Worm (Caenorhabditis elegans): ENCODE data around the gene ZK688.1.
A peak's percentile ranks its signal among the peaks of the same experiment; 100 is the strongest.

- TF ChIP-seq unc-62 (GFP tag; optimal IDR thresholded peaks at IDR 0.05) (no peak), zag-1 (tag; optimal IDR thresholded peaks at IDR 0.05) (no peak), Y55F3AM.14 (GFP tag; optimal IDR thresholded peaks at IDR 0.05) (no peak), nhr-12 (tag; optimal IDR thresholded peaks at IDR 0.05) (no peak), sma-9 (GFP tag; optimal IDR thresholded peaks at IDR 0.05) (peak; percentile 58), sma-9 (tag; optimal IDR thresholded peaks at IDR 0.05) (no peak), egl-27 (tag; optimal IDR thresholded peaks at IDR 0.05) (no peak)
Measured at ce11 chrIII:7940819-7941218, 31.5 kb downstream of the ZK688.1 start, which contains the start of gene C29E4.12.

Measured in whole organism, L2 larva.